Fruit fly (Drosophila melanogaster) whole organism, embryonic: ENCODE measurements around the gene CG9886.

Experiments
- CG2199 ChIP-seq: fragments of 200-800 bp; sonication (Bioruptor generic); IDR thresholded peaks from 3 replicates; pipeline ENCODE4 v1.3.6; 2022; ENCODE audit warnings: missing biosample characterization, missing genetic modification characterization
- Sox100B ChIP-seq: fragments of 200-800 bp; sonication (Bioruptor generic); optimal IDR thresholded peaks from 3 replicates; lab custom pipeline; 2018; ENCODE audit warnings: missing biosample characterization, mild to moderate bottlenecking, missing genetic modification characterization
- Sox102F ChIP-seq: fragments of 200-800 bp; sonication (Bioruptor generic); optimal IDR thresholded peaks from 2 replicates; lab custom pipeline; 2018; ENCODE audit warnings: missing biosample characterization, mild to moderate bottlenecking, missing genetic modification characterization, moderate library complexity
- gcm2 ChIP-seq: fragments of 200-800 bp; sonication (Bioruptor generic); optimal IDR thresholded peaks from 2 replicates; lab custom pipeline; 2016; ENCODE audit warnings: missing biosample characterization, missing genetic modification characterization
- shn ChIP-seq: fragments of 200-800 bp; sonication (Bioruptor generic); optimal IDR thresholded peaks from 3 replicates; lab custom pipeline; 2016; ENCODE audit warnings: missing biosample characterization, missing genetic modification characterization

DNA sequence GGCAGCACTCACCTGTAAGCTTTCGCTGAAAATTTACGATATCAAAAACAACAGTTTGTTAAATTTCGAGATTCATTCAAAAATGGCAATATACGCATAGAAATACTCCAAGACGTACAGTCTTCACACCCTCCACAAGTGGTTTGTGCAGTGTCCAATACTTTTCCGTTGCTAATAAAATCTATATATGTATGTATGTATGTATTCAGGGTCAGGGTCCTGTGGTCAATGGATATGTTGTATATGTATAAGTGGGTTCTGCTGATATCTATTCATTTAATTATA lies 44.3 kb upstream of the CG9886 start:
- TF ChIP-seq Sox100B (GFP tag; lab: Kevin White, UChicago), result no peak
- TF ChIP-seq gcm2 (GFP tag; lab: Kevin White, UChicago), result no peak
- TF ChIP-seq CG2199, result no peak
- no peak for TF ChIP-seq shn (GFP tag; lab: Kevin White, UChicago)
- no peak for TF ChIP-seq Sox102F (GFP tag; lab: Kevin White, UChicago)
